Fruit fly (Drosophila melanogaster) whole organism, adult: ENCODE measurements around the gene CG42654.
A peak's percentile ranks its signal among the peaks of the same experiment; 100 is the strongest.

Experiments used
- CG1620 ChIP-seq: fragments of 200-800 bp; sonication (Bioruptor generic); optimal IDR thresholded peaks from 2 replicates; lab custom pipeline; 2016; ENCODE audit warnings: missing biosample characterization, missing genetic modification characterization
- CG33017 ChIP-seq: fragments of 200-800 bp; sonication (Bioruptor generic); optimal IDR thresholded peaks from 2 replicates; lab custom pipeline; 2018; ENCODE audit warnings: missing biosample characterization, mild to moderate bottlenecking, missing genetic modification characterization, moderate library complexity
- CG7045 ChIP-seq: fragments of 200-800 bp; sonication (Bioruptor generic); optimal IDR thresholded peaks from 2 replicates; lab custom pipeline; 2017; ENCODE audit warnings: missing biosample characterization, mild to moderate bottlenecking, missing genetic modification characterization
- CG7101 ChIP-seq: fragments of 200-800 bp; sonication (Bioruptor generic); optimal IDR thresholded peaks from 2 replicates; lab custom pipeline; 2018; ENCODE audit warnings: missing biosample characterization, mild to moderate bottlenecking, missing genetic modification characterization, moderate library complexity
- Clk ChIP-seq: fragments of 200-800 bp; sonication (Bioruptor generic); optimal IDR thresholded peaks from 2 replicates; lab custom pipeline; 2017; ENCODE audit warnings: missing biosample characterization, missing genetic modification characterization
- Crg-1 ChIP-seq: fragments of 200-800 bp; sonication (Bioruptor generic); optimal IDR thresholded peaks from 2 replicates; lab custom pipeline; 2016; ENCODE audit warnings: missing biosample characterization, missing genetic modification characterization
- Hr96 ChIP-seq: fragments of 200-800 bp; sonication (Bioruptor generic); optimal IDR thresholded peaks from 2 replicates; lab custom pipeline; 2016; ENCODE audit warnings: missing biosample characterization, missing genetic modification characterization
- Mnt ChIP-seq: fragments of 200-800 bp; sonication (Bioruptor generic); optimal IDR thresholded peaks from 2 replicates; lab custom pipeline; 2016; ENCODE audit warnings: missing biosample characterization, mild to moderate bottlenecking, missing genetic modification characterization
- bab1 ChIP-seq: fragments of 200-800 bp; sonication (Bioruptor generic); optimal IDR thresholded peaks from 3 replicates; lab custom pipeline; 2019; ENCODE audit warnings: missing biosample characterization, mild to moderate bottlenecking, missing genetic modification characterization, moderate library complexity
- kay ChIP-seq: fragments of 200-800 bp; sonication (Bioruptor generic); peaks from one replicate; lab custom pipeline; 2016; ENCODE audit warnings: missing biosample characterization, missing genetic modification characterization, borderline replicate concordance
- ovo ChIP-seq: fragments of 200-800 bp; sonication (Bioruptor generic); optimal IDR thresholded peaks from 2 replicates; lab custom pipeline; 2016; ENCODE audit warnings: missing biosample characterization, missing genetic modification characterization
- tj ChIP-seq: fragments of 200-800 bp; sonication (Bioruptor generic); optimal IDR thresholded peaks from 3 replicates; lab custom pipeline; 2017; ENCODE audit warnings: missing biosample characterization, mild to moderate bottlenecking, missing genetic modification characterization, moderate library complexity
- toe ChIP-seq: fragments of 200-800 bp; sonication (Bioruptor generic); optimal IDR thresholded peaks from 2 replicates; lab custom pipeline; 2016; ENCODE audit warnings: missing biosample characterization, missing genetic modification characterization

DNA sequence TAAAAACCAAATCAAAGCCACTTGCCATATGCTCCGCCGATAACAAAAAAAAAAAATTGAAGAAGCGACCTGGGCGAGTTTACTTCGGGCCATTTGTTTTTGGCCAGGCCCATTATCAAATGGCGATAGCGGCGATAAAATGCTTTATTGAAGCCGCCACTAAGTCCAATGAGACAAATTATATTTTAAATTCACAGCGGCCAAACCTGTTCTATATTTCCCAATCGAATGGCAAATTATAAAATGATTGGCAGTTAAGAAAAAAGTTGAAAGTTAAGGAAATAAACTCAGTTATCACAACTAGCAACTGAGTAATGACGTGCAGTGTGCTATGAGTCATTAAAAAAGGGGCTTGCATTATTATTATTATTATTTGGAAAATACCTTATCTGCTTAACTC lies 13.2 kb downstream of the CG42654 start:
- no peak for TF ChIP-seq Clk (GFP tag; lab: Kevin White, UChicago)
- TF ChIP-seq bab1, result no peak
- no peak for TF ChIP-seq ovo (GFP tag; lab: Kevin White, UChicago)
- TF ChIP-seq Mnt (GFP tag; lab: Kevin White, UChicago), result no peak
- no peak for TF ChIP-seq Crg-1
- no peak for TF ChIP-seq CG33017 (tag; lab: Kevin White, UChicago)
- no peak for TF ChIP-seq Hr96
- TF ChIP-seq toe, result no peak
- no peak for TF ChIP-seq CG7101 (tag; lab: Kevin White, UChicago)
- TF ChIP-seq tj (GFP tag; lab: Kevin White, UChicago), result no peak
- peak; percentile 93 for TF ChIP-seq kay (GFP tag; lab: Kevin White, UChicago)
- TF ChIP-seq CG1620 (GFP tag; lab: Kevin White, UChicago), result no peak
- no peak for TF ChIP-seq CG7045 (GFP tag; lab: Kevin White, UChicago)
